Worm (Caenorhabditis elegans): Measurements from ENCODE around the gene mpst-7.

DNA sequence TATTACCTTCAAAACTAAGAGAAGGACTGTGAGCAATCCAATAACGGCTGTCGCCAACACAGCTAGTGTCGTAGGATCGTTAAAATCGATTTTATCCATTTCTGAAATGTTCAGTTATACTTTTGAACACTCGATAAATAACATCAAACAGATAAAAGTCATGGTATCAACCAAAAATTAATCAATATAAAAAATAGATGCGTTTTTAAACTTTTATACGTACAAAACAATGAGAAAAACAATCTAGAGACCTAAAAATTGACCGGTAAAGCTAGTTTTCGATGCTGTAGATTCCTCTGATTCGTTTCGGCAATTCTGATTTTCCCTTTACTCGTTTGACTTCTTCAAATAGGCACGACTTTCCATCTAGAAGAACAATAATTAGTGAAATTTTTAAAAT lies 6.2 kb upstream of the mpst-7 start, which contains the start of gene R186.3:
- no peak for TF ChIP-seq ztf-11 (tag; optimal IDR thresholded peaks at IDR 0.05)
- TF ChIP-seq T26A8.4 (GFP tag; IDR thresholded peaks at IDR 0.05): no peak
- TF ChIP-seq ZK546.5 (tag; optimal IDR thresholded peaks at IDR 0.05): no peak
- TF ChIP-seq vab-7 (GFP tag; IDR thresholded peaks at IDR 0.05): no peak
- TF ChIP-seq fkh-10 (GFP tag; optimal IDR thresholded peaks at IDR 0.05): no peak

Data from whole organism, L4 larva.